Worm (Caenorhabditis elegans) whole organism, early embryonic: ENCODE measurements around the gene abts-3.

Source experiments
- B0310.2 ChIP-seq: sonication (generic microtip); optimal IDR thresholded peaks from 2 replicates; lab custom pipeline; 2016; ENCODE audit warnings: mild to moderate bottlenecking, missing genetic modification characterization, missing compliant biosample characterization
- F13C5.2 ChIP-seq: sonication (generic microtip); optimal IDR thresholded peaks from 2 replicates; lab custom pipeline; 2017; ENCODE audit warnings: mild to moderate bottlenecking, missing genetic modification characterization, inconsistent platforms, missing compliant biosample characterization
- aly-1 ChIP-seq: sonication (generic microtip); optimal IDR thresholded peaks from 2 replicates; lab custom pipeline; 2016; ENCODE audit warnings: missing genetic modification characterization, missing compliant biosample characterization
- ama-1 ChIP-seq: fragments of 150-350 bp; optimal IDR thresholded peaks from 2 replicates; lab custom pipeline; 2014
- ceh-13 ChIP-seq: fragments of 200-800 bp; sonication (Bioruptor generic); optimal IDR thresholded peaks from 2 replicates; lab custom pipeline; 2018; ENCODE audit warnings: mild to moderate bottlenecking, missing genetic modification characterization, missing compliant biosample characterization
- ceh-36 ChIP-seq: sonication (generic microtip); optimal IDR thresholded peaks from 2 replicates; lab custom pipeline; 2016; ENCODE audit warnings: missing genetic modification characterization, inconsistent platforms, missing compliant biosample characterization
- ets-7 ChIP-seq: sonication (generic microtip); optimal IDR thresholded peaks from 2 replicates; lab custom pipeline; 2016; ENCODE audit warnings: missing genotype, missing genetic modification characterization, missing compliant biosample characterization
- flt-1 ChIP-seq: fragments of 200-800 bp; sonication (Bioruptor generic); IDR thresholded peaks from 2 replicates; pipeline ENCODE4 v1.3.6; 2022; ENCODE audit warnings: missing genetic modification characterization, missing compliant biosample characterization
- hmbx-1 ChIP-seq: sonication (generic microtip); optimal IDR thresholded peaks from 2 replicates; lab custom pipeline; 2016; ENCODE audit warnings: mild to moderate bottlenecking, missing genetic modification characterization, missing compliant biosample characterization
- hmg-4 ChIP-seq: fragments of 200-800 bp; sonication (Bioruptor generic); optimal IDR thresholded peaks from 2 replicates; lab custom pipeline; 2018; ENCODE audit warnings: mild to moderate bottlenecking, missing genetic modification characterization, missing compliant biosample characterization
- hnd-1 ChIP-seq: sonication (generic microtip); optimal IDR thresholded peaks from 2 replicates; lab custom pipeline; 2016; ENCODE audit warnings: missing genetic modification characterization, missing compliant biosample characterization
- pes-1 ChIP-seq: fragments of 200-800 bp; sonication (Bioruptor generic); IDR thresholded peaks from 2 replicates; pipeline ENCODE4 v1.3.6; 2022; ENCODE audit warnings: missing genetic modification reagents, missing genetic modification characterization, missing compliant biosample characterization
- scrt-1 ChIP-seq: fragments of 200-800 bp; sonication (Bioruptor generic); IDR thresholded peaks from 2 replicates; pipeline ENCODE4 v1.3.6; 2022; ENCODE audit warnings: missing genetic modification characterization, missing compliant biosample characterization
- sea-1 ChIP-seq: fragments of 200-800 bp; sonication (Bioruptor generic); conservative IDR thresholded peaks from 2 replicates; pipeline ENCODE4 v1.3.6; 2022; ENCODE audit warnings: missing genetic modification characterization, missing compliant biosample characterization
- tbx-11 ChIP-seq: fragments of 200-800 bp; sonication (Bioruptor generic); IDR thresholded peaks from 2 replicates; pipeline ENCODE4 v1.3.6; 2022; ENCODE audit warnings: missing genetic modification characterization, missing compliant biosample characterization
- tbx-37 ChIP-seq: fragments of 200-800 bp; sonication (Bioruptor generic); conservative IDR thresholded peaks from 2 replicates; pipeline ENCODE4 v1.3.6; 2022; ENCODE audit warnings: missing genetic modification reagents, missing genetic modification characterization, missing compliant biosample characterization
- tra-4 ChIP-seq: sonication (generic microtip); optimal IDR thresholded peaks from 2 replicates; lab custom pipeline; 2017; ENCODE audit warnings: missing genetic modification characterization, missing compliant biosample characterization

The abts-3 gene

DNA sequence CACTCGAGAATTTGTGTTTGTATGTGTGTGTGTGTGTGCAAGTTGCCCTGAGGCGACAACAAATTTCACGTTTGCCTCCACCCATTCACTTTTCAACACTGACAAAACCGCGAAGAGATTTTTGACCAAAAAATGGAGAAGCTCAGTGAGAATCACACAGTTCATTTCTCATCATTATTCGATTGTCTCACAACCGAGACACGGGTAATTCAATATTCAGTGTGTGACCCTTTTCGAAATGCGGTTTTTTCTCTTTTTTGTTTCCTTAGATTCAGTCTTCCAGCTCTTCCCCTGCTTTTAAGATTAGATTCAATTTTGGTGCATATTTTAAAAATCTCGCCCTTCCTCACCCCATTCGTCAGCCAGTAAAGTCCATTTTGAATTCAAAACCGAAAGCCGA is 6.8 kb downstream of the abts-3 start:
- TF ChIP-seq tbx-37 (GFP tag; lab: Robert Waterston, UW) (no peak), aly-1 (tag; lab: Kevin White, UChicago) (no peak)

DNA sequence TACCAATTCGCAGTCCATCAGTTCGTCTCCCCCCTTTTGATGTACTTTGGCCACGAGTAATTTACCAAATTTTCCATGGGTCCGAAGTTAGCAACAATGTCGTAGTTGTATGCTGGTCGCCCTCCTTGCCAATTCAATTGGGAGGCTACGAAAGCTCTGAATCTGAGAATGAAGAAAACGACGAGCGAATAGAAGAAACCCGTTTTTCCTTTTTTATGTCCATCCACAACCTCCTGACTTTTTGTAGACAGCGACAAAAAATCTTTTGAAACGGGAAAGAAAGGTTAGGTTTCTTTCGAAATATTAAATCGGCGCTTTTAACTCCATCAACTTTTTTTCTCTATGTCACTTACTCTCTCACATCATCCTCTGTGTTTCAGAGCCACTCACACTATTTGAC is 9.8 kb downstream of the abts-3 start:
- TF ChIP-seq ceh-13 (GFP tag; lab: Kevin White, UChicago) (no peak), tbx-37 (GFP tag; lab: Robert Waterston, UW) (no peak), tra-4 (tag; lab: Kevin White, UChicago) (no peak), hmg-4 (GFP tag; lab: Kevin White, UChicago) (no peak), B0310.2 (tag; lab: Kevin White, UChicago) (no peak), sea-1 (GFP tag; lab: Robert Waterston, UW) (no peak), aly-1 (tag; lab: Kevin White, UChicago) (no peak), hnd-1 (tag; lab: Kevin White, UChicago) (no peak), tbx-11 (GFP tag; lab: Robert Waterston, UW) (no peak), ets-7 (tag; lab: Kevin White, UChicago) (no peak), flt-1 (GFP tag; lab: Robert Waterston, UW) (no peak), scrt-1 (GFP tag; lab: Robert Waterston, UW) (no peak), F13C5.2 (tag; lab: Kevin White, UChicago) (no peak), ceh-36 (no peak), ama-1 (lab: Kevin White, UChicago) (no peak), hmbx-1 (tag; lab: Kevin White, UChicago) (no peak)

DNA sequence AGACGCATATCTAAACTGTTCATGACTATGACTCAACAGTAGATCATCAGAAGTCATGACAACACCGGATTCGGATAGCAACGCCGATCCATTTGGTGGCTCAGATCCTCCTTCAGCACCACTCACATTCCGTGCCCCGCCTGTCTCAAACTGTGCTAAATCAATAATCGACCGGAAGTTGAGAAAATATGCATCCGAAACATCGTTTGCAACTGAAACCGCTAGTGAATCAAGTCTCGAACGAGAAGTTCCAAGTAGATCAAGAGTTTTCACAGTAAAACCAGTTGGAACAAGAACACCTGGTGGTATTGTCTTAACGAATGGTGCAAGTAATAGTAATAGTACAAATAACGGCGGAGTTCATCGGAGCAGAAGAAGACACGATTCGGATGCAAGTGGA is 14.4 kb downstream of the abts-3 start:
- TF ChIP-seq sea-1 (GFP tag; lab: Robert Waterston, UW) (no peak), hmg-4 (GFP tag; lab: Kevin White, UChicago) (no peak)

DNA sequence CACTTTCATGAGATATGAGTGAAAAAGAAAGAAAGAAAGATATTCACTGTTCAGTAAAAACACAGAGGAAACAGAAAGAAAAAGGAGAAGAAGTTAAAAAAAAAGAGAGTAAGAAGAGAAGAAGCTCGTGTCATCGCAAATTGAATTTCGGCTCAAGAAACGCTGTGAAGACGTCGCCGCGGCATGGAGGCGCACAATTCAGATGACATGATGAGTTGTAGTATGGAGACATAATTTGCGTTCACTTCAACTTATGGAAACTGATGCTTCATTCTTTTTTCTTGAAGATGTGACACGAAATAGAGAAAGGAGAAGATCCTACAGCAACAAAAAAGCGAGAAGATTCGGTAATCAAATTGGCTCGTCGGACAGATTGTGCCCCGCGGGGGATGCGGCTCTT is 15.7 kb downstream of the abts-3 start:
- TF ChIP-seq ets-7 (tag; lab: Kevin White, UChicago) (no peak), hmbx-1 (tag; lab: Kevin White, UChicago) (no peak), hnd-1 (tag; lab: Kevin White, UChicago) (no peak), tbx-37 (GFP tag; lab: Robert Waterston, UW) (no peak), B0310.2 (tag; lab: Kevin White, UChicago) (no peak)

DNA sequence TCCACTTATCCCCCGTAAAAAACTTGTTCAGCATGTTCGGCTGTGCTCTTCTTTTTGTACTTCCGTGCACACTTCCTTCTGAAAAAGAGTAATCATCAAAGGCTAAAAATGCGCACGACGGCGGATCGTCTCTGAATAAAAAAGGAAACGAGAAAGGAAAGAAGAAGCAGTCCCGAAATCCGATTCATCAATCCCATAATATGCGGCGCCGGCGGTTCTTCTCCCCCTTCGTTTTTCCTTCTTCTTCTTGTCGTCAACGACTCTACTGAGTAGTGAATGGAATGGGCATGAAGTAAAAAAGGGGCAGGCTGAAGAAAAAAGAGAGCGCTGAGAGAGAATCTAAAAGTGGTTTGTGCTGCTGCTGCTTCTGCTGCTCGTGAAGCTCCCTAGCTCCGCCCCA is 16.7 kb downstream of the abts-3 start:
- no peak for TF ChIP-seq ets-7 (tag; lab: Kevin White, UChicago)
- TF ChIP-seq scrt-1 (GFP tag; lab: Robert Waterston, UW) = no peak
- TF ChIP-seq pes-1 (GFP tag; lab: Robert Waterston, UW) = no peak
- TF ChIP-seq tbx-37 (GFP tag; lab: Robert Waterston, UW) = no peak
- no peak for TF ChIP-seq tra-4 (tag; lab: Kevin White, UChicago)
- no peak for TF ChIP-seq B0310.2 (tag; lab: Kevin White, UChicago)
- no peak for TF ChIP-seq F13C5.2 (tag; lab: Kevin White, UChicago)
- TF ChIP-seq flt-1 (GFP tag; lab: Robert Waterston, UW) = no peak
- TF ChIP-seq ceh-36 = no peak
- no peak for TF ChIP-seq hmbx-1 (tag; lab: Kevin White, UChicago)
- TF ChIP-seq hmg-4 (GFP tag; lab: Kevin White, UChicago) = no peak
- TF ChIP-seq ama-1 (lab: Kevin White, UChicago) = no peak
- no peak for TF ChIP-seq ceh-13 (GFP tag; lab: Kevin White, UChicago)
- no peak for TF ChIP-seq aly-1 (tag; lab: Kevin White, UChicago)
- TF ChIP-seq hnd-1 (tag; lab: Kevin White, UChicago) = no peak
- TF ChIP-seq tbx-11 (GFP tag; lab: Robert Waterston, UW) = no peak

DNA sequence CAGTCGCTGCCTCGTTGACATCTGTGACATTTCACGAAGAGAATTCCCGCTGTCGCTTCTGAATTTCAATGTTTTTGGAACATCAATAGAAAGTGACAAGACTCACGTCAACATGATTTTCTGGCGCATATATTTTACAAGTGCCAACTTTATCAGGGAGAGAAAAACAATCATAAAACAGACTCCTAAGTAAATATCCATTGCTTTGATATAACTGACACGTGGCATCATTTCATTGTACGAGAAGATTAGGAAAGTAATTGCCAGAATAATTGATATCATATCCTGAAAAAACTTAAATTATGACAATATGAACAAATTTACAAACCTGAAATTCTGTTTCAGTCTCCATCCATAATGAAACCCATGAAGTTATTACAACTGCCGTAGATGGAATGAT is 25.4 kb downstream of the abts-3 start:
- TF ChIP-seq flt-1 (GFP tag; lab: Robert Waterston, UW) (no peak), hmg-4 (GFP tag; lab: Kevin White, UChicago) (no peak)

DNA sequence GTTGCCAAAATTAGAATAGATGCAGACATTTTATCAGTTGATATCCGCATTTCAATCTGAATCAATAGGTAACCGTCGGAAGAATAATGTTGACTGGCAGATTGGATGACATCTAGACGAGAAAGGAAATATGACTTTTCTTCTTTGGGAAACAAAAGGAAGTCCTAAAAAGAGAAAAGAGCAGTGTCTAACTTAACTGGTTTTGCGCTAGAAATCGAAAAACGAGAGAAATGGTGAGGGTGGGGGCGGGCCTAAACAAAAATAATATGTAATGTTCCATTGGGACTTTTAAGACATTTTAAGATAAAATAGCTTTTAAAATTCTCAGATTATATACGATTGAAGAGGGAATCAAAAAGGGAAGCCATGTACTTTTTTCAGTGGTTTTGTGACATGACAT is 28.3 kb downstream of the abts-3 start, which contains the start of gene exp-1:
Gene exp-1, minus strand, starts transcription at position 101 of the 400 bp plus-strand sequence.
- TF ChIP-seq F13C5.2 (tag; lab: Kevin White, UChicago) (no peak), B0310.2 (tag; lab: Kevin White, UChicago) (no peak), hnd-1 (tag; lab: Kevin White, UChicago) (no peak), sea-1 (GFP tag; lab: Robert Waterston, UW) (no peak), hmbx-1 (tag; lab: Kevin White, UChicago) (no peak)

DNA sequence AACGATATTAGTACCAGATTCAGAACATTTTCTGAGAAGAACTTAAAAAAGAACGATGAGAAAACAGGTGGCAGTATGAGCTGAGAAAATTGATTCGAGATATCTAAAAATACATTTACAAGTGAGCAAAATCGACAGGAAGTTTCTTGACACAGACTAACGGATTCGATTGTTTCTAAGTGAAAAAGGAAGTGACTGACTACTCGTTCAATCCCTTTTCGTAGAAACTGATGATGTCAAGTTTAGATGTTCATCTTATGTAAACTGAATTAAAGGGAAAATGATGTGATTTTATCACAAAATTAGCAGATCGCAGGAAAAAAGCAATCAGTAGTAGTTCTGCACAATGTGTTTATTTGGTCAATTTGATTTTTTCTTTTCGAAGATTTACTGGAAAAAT is 32.5 kb downstream of the abts-3 start:
- no peak for TF ChIP-seq tbx-37 (GFP tag; lab: Robert Waterston, UW)
- no peak for TF ChIP-seq hmbx-1 (tag; lab: Kevin White, UChicago)
- TF ChIP-seq scrt-1 (GFP tag; lab: Robert Waterston, UW) = no peak
- no peak for TF ChIP-seq F13C5.2 (tag; lab: Kevin White, UChicago)
- TF ChIP-seq hmg-4 (GFP tag; lab: Kevin White, UChicago) = no peak
- no peak for TF ChIP-seq tra-4 (tag; lab: Kevin White, UChicago)
- TF ChIP-seq B0310.2 (tag; lab: Kevin White, UChicago) = no peak
- no peak for TF ChIP-seq sea-1 (GFP tag; lab: Robert Waterston, UW)
- TF ChIP-seq tbx-11 (GFP tag; lab: Robert Waterston, UW) = no peak
- TF ChIP-seq ceh-36 = no peak
- TF ChIP-seq pes-1 (GFP tag; lab: Robert Waterston, UW) = no peak
- TF ChIP-seq ama-1 (lab: Kevin White, UChicago) = no peak
- TF ChIP-seq flt-1 (GFP tag; lab: Robert Waterston, UW) = no peak
